Fruit fly (Drosophila melanogaster) whole organism: Measurements from ENCODE around the gene CG13042.

Source experiments
- Dll ChIP-seq: fragments of >200 bp; optimal IDR thresholded peaks from 2 replicates; lab custom pipeline; 2017
- EcR ChIP-seq, 2 experiments: fragments of >200 bp; optimal IDR thresholded peaks; 2 replicates each; lab custom pipeline; 2017; ENCODE audit warnings: missing biosample characterization in 2 of 2, missing genetic modification characterization in 2 of 2, missing genetic modification reagents in 2 of 2
- pan ChIP-seq: fragments of >200 bp; optimal IDR thresholded peaks from 2 replicates; lab custom pipeline; 2017
- psq ChIP-seq: fragments of >200 bp; optimal IDR thresholded peaks from 2 replicates; lab custom pipeline; 2017

- TF ChIP-seq EcR (GFP tag; optimal IDR thresholded peaks at IDR 0.05; lab: Kevin White, UChicago) (no peak), Dll (lab: Kevin White, UChicago) (no peak), psq (no peak), pan (lab: Kevin White, UChicago) (no peak)
Measured at dm6 chr3L:16269092-16269491, 39.2 kb downstream of the CG13042 start, which contains the start of gene CG13068.
